Fruit fly (Drosophila melanogaster): ENCODE measurements around the gene mtg.

mtg gene

dm6 chr3R:8239472-8240301, 10.6 kb upstream of the mtg start (continued):
- TF ChIP-seq CG17385 (GFP tag; optimal IDR thresholded peaks at IDR 0.05), result peak; percentile 92
- TF ChIP-seq CG13894 (tag; optimal IDR thresholded peaks at IDR 0.05), result peak; percentile 66
- peak; percentile 82 for TF ChIP-seq tin (GFP tag; optimal IDR thresholded peaks at IDR 0.05)
- TF ChIP-seq NC2α (GFP tag; optimal IDR thresholded peaks at IDR 0.05), result peak; percentile 45
- TF ChIP-seq Taf1 (GFP tag; IDR thresholded peaks at IDR 0.05), result peak; percentile 62; the same call in 1 of the 2 replicates
- TF ChIP-seq sd (tag; optimal IDR thresholded peaks at IDR 0.05), result peak; percentile 63
- peak; percentile 73 for TF ChIP-seq Jarid2 (GFP tag; optimal IDR thresholded peaks at IDR 0.05)
- no peak for TF ChIP-seq Elba2 (GFP tag; optimal IDR thresholded peaks at IDR 0.05)
- TF ChIP-seq Dip3 (GFP tag; optimal IDR thresholded peaks at IDR 0.05), result peak; percentile 68
- peak; percentile 84 for TF ChIP-seq CG2875 (GFP tag; optimal IDR thresholded peaks at IDR 0.05)
- peak; percentile 52 for TF ChIP-seq ems (GFP tag; optimal IDR thresholded peaks at IDR 0.05)
- TF ChIP-seq stc (GFP tag; IDR thresholded peaks at IDR 0.05), result peak; percentile 66
- peak; percentile 64 for TF ChIP-seq Spps (tag; optimal IDR thresholded peaks at IDR 0.05)
- TF ChIP-seq CG6654 (GFP tag; optimal IDR thresholded peaks at IDR 0.05), result peak; percentile 79
- TF ChIP-seq yki (optimal IDR thresholded peaks at IDR 0.05), result no peak
- peak; percentile 43 for TF ChIP-seq CG17912 (GFP tag; optimal IDR thresholded peaks at IDR 0.05)
- TF ChIP-seq sug (tag; optimal IDR thresholded peaks at IDR 0.05), result peak; percentile 92
- TF ChIP-seq CG6683 (GFP tag; optimal IDR thresholded peaks at IDR 0.05), result peak; percentile 76
- TF ChIP-seq CHES-1-like (GFP tag; optimal IDR thresholded peaks at IDR 0.05), result peak; percentile 34
- TF ChIP-seq Dad (GFP tag; optimal IDR thresholded peaks at IDR 0.05), result peak; percentile 19
- TF ChIP-seq YL-1 (GFP tag; optimal IDR thresholded peaks at IDR 0.05), result no peak
- peak in 1 of 2 experiments; percentile 79 for TF ChIP-seq crp (GFP tag; optimal IDR thresholded peaks at IDR 0.05)
- 0 out of 3 replicates have a peak, but pooled peaks have one; percentile 33 for TF ChIP-seq Optix (GFP tag; IDR thresholded peaks at IDR 0.05)
- peak; percentile 97 for TF ChIP-seq CG2678 (tag; optimal IDR thresholded peaks at IDR 0.05)
- TF ChIP-seq hkb (optimal IDR thresholded peaks at IDR 0.05), result no peak
- TF ChIP-seq hkb (GFP tag; IDR thresholded peaks at IDR 0.05), result peak; percentile 81
- peak; percentile 82 for TF ChIP-seq Vsx1 (GFP tag; optimal IDR thresholded peaks at IDR 0.05)
- peak; percentile 52 for TF ChIP-seq gro (GFP tag; optimal IDR thresholded peaks at IDR 0.05)
- peak; percentile 70 for TF ChIP-seq CG11456 (GFP tag; IDR thresholded peaks at IDR 0.05)
- peak; percentile 88 for TF ChIP-seq Sox102F (GFP tag; optimal IDR thresholded peaks at IDR 0.05)
- TF ChIP-seq CG12391 (tag; optimal IDR thresholded peaks at IDR 0.05), result peak; percentile 94
- no peak for TF ChIP-seq CG8478 (optimal IDR thresholded peaks at IDR 0.05)
- no peak for TF ChIP-seq eve (GFP tag; optimal IDR thresholded peaks at IDR 0.05)
- peak; percentile 56 for TF ChIP-seq Lhr (GFP tag; optimal IDR thresholded peaks at IDR 0.05)
- peak; percentile 75 for TF ChIP-seq Ptx1 (GFP tag; IDR thresholded peaks at IDR 0.05)
- TF ChIP-seq phol (tag; optimal IDR thresholded peaks at IDR 0.05), result peak; percentile 62
- peak; percentile 76 for TF ChIP-seq CG30020 (tag; optimal IDR thresholded peaks at IDR 0.05)
- TF ChIP-seq CG15696 (tag; optimal IDR thresholded peaks at IDR 0.05), result peak; percentile 80
- peak; percentile 63 for TF ChIP-seq CG12071 (GFP tag; optimal IDR thresholded peaks at IDR 0.05)
- peak; percentile 30 for TF ChIP-seq CG3163 (GFP tag; optimal IDR thresholded peaks at IDR 0.05)
- peak; percentile 3 for TF ChIP-seq H2.0 (GFP tag; IDR thresholded peaks at IDR 0.05)
- peak; percentile 80 for TF ChIP-seq CG6813 (GFP tag; optimal IDR thresholded peaks at IDR 0.05)
- TF ChIP-seq Six4 (GFP tag; optimal IDR thresholded peaks at IDR 0.05), result peak; percentile 67
- peak; percentile 55 for TF ChIP-seq fd64A (GFP tag; optimal IDR thresholded peaks at IDR 0.05)
- peak; percentile 79 for TF ChIP-seq Rfx (GFP tag; IDR thresholded peaks at IDR 0.05)
- TF ChIP-seq z (GFP tag; IDR thresholded peaks at IDR 0.05), result no peak
- TF ChIP-seq CG6765 (GFP tag; optimal IDR thresholded peaks at IDR 0.05), result peak; percentile 92
- peak; percentile 46 for TF ChIP-seq Neu2 (GFP tag; optimal IDR thresholded peaks at IDR 0.05; ENCODE audit: borderline replicate concordance)
- TF ChIP-seq CG14860 (GFP tag; IDR thresholded peaks at IDR 0.05; ENCODE audit: partially characterized antibody), result no peak

Measured in whole organism, embryonic.